Worm (Caenorhabditis elegans) whole organism, L3 larva: ENCODE data around the gene hgrs-1.

Experiments used
- R02D3.7 ChIP-seq: fragments of 150-350 bp; optimal IDR thresholded peaks from 2 replicates; lab custom pipeline; 2014; ENCODE audit warnings: missing biosample characterization, missing genetic modification characterization
- ZK546.5 ChIP-seq: sonication (generic microtip); optimal IDR thresholded peaks from 2 replicates; lab custom pipeline; 2017; ENCODE audit warnings: missing biosample characterization, missing genetic modification characterization
- aly-2 ChIP-seq: fragments of 150-350 bp; optimal IDR thresholded peaks from 2 replicates; lab custom pipeline; 2014; ENCODE audit warnings: missing biosample characterization, missing genetic modification characterization
- ama-1 ChIP-seq: fragments of 150-350 bp; optimal IDR thresholded peaks from 2 replicates; lab custom pipeline; 2018
- ceh-28 ChIP-seq: fragments of 150-350 bp; optimal IDR thresholded peaks from 2 replicates; lab custom pipeline; 2014; ENCODE audit warnings: missing biosample characterization, missing genetic modification reagents, missing genetic modification characterization
- ceh-82 ChIP-seq: fragments of 150-350 bp; optimal IDR thresholded peaks from 2 replicates; lab custom pipeline; 2014; ENCODE audit warnings: missing biosample characterization, missing genetic modification characterization
- egl-27 ChIP-seq: sonication (generic microtip); optimal IDR thresholded peaks from 4 replicates; lab custom pipeline; 2017; ENCODE audit warnings: missing biosample characterization, missing genetic modification reagents, missing genetic modification characterization
- elt-1 ChIP-seq: fragments of 150-350 bp; optimal IDR thresholded peaks from 2 replicates; lab custom pipeline; 2014; ENCODE audit warnings: missing biosample characterization, missing genetic modification characterization
- elt-2 ChIP-seq: sonication (generic microtip); optimal IDR thresholded peaks from 2 replicates; lab custom pipeline; 2016; ENCODE audit warnings: missing genetic modification reagents, mild to moderate bottlenecking, missing genetic modification characterization, missing compliant biosample characterization
- elt-3 ChIP-seq, 3 experiments: fragments of 150-350 bp in 1 of 3; sonication (generic microtip) in 2 of 3; optimal IDR thresholded peaks; 2 replicates in 2 of 3; 4 replicates in 1 of 3; lab custom pipeline; 2014 to 2017; ENCODE audit warnings: missing biosample characterization in 3 of 3, missing genetic modification characterization in 3 of 3
- fkh-10 ChIP-seq: sonication (generic microtip); optimal IDR thresholded peaks from 2 replicates; lab custom pipeline; 2017; ENCODE audit warnings: missing biosample characterization, missing genetic modification reagents, missing genetic modification characterization
- fkh-2 ChIP-seq: fragments of 150-350 bp; optimal IDR thresholded peaks from 2 replicates; lab custom pipeline; 2014; ENCODE audit warnings: missing biosample characterization, missing genetic modification reagents, missing genetic modification characterization
- fos-1 ChIP-seq: fragments of 150-350 bp; optimal IDR thresholded peaks from 2 replicates; lab custom pipeline; 2014; ENCODE audit warnings: missing biosample characterization, missing genetic modification characterization
- hmg-11 ChIP-seq: sonication (generic microtip); optimal IDR thresholded peaks from 2 replicates; lab custom pipeline; 2016; ENCODE audit warnings: missing genetic modification characterization, missing compliant biosample characterization
- jun-1 ChIP-seq: fragments of 150-350 bp; optimal IDR thresholded peaks from 2 replicates; lab custom pipeline; 2014; ENCODE audit warnings: missing biosample characterization, missing genetic modification reagents, missing genetic modification characterization
- lin-15B ChIP-seq: fragments of 150-350 bp; optimal IDR thresholded peaks from 2 replicates; lab custom pipeline; 2014; ENCODE audit warnings: missing biosample characterization, missing genetic modification characterization
- lin-39 ChIP-seq: fragments of 150-350 bp; optimal IDR thresholded peaks from 2 replicates; lab custom pipeline; 2018; ENCODE audit warnings: missing biosample characterization, missing genetic modification reagents, missing genetic modification characterization
- lsy-12 ChIP-seq: sonication (generic microtip); optimal IDR thresholded peaks from 2 replicates; lab custom pipeline; 2016; ENCODE audit warnings: mild to moderate bottlenecking, missing genetic modification characterization, missing compliant biosample characterization
- mdl-1 ChIP-seq: fragments of 150-350 bp; optimal IDR thresholded peaks from 2 replicates; lab custom pipeline; 2014; ENCODE audit warnings: missing biosample characterization, missing genetic modification characterization
- nfya-1 ChIP-seq: sonication (generic microtip); optimal IDR thresholded peaks from 2 replicates; lab custom pipeline; 2017; ENCODE audit warnings: missing genetic modification characterization, mild to moderate bottlenecking, missing compliant biosample characterization, antibody characterized with exemption, moderate library complexity; ENCODE audit not compliant: insufficient read depth
- nhr-12 ChIP-seq: fragments of 150-350 bp; optimal IDR thresholded peaks from 2 replicates; lab custom pipeline; 2014; ENCODE audit warnings: missing biosample characterization, missing genetic modification characterization
- nhr-25 ChIP-seq: sonication (generic microtip); optimal IDR thresholded peaks from 2 replicates; lab custom pipeline; 2017; ENCODE audit warnings: missing biosample characterization, missing genetic modification characterization
- nhr-28 ChIP-seq: fragments of 150-350 bp; optimal IDR thresholded peaks from 2 replicates; lab custom pipeline; 2014; ENCODE audit warnings: missing biosample characterization, missing genetic modification characterization
- nhr-43 ChIP-seq: sonication (generic microtip); optimal IDR thresholded peaks from 2 replicates; lab custom pipeline; 2016; ENCODE audit warnings: mild to moderate bottlenecking, missing genetic modification characterization, missing compliant biosample characterization; ENCODE audit not compliant: poor library complexity, severe bottlenecking
- nhr-67 ChIP-seq: fragments of 150-350 bp; optimal IDR thresholded peaks from 2 replicates; lab custom pipeline; 2014; ENCODE audit warnings: missing biosample characterization, missing genetic modification characterization
- nhr-76 ChIP-seq: fragments of 150-350 bp; sonication (generic microtip); optimal IDR thresholded peaks from 5 replicates; lab custom pipeline; 2014; ENCODE audit warnings: missing biosample characterization, missing genetic modification characterization
- nhr-77 ChIP-seq: fragments of 150-350 bp; optimal IDR thresholded peaks from 2 replicates; lab custom pipeline; 2014; ENCODE audit warnings: missing biosample characterization, missing genetic modification characterization
- pha-4 ChIP-seq: fragments of 150-350 bp; optimal IDR thresholded peaks from 2 replicates; lab custom pipeline; 2014; ENCODE audit warnings: missing biosample characterization, missing genetic modification reagents, missing genetic modification characterization
- pqm-1 ChIP-seq: fragments of 150-350 bp; optimal IDR thresholded peaks from 2 replicates; lab custom pipeline; 2017; ENCODE audit warnings: missing biosample characterization, missing genetic modification characterization, inconsistent platforms
- sea-2 ChIP-seq: fragments of 150-350 bp; sonication (generic microtip); optimal IDR thresholded peaks from 4 replicates; lab custom pipeline; 2014; ENCODE audit warnings: missing biosample characterization, missing genetic modification reagents, missing genetic modification characterization
- skn-1 ChIP-seq: fragments of 150-350 bp; optimal IDR thresholded peaks from 2 replicates; lab custom pipeline; 2014; ENCODE audit warnings: missing biosample characterization, missing genetic modification characterization
- unc-39 ChIP-seq: sonication (generic microtip); optimal IDR thresholded peaks from 4 replicates; lab custom pipeline; 2017; ENCODE audit warnings: missing biosample characterization, missing genetic modification characterization
- unc-62 ChIP-seq: fragments of 150-350 bp; sonication (generic microtip); optimal IDR thresholded peaks from 4 replicates; lab custom pipeline; 2014; ENCODE audit warnings: missing biosample characterization, missing genetic modification reagents, missing genetic modification characterization
- zag-1 ChIP-seq: fragments of 150-350 bp; optimal IDR thresholded peaks from 2 replicates; lab custom pipeline; 2014; ENCODE audit warnings: missing biosample characterization, missing genetic modification characterization
- ztf-11 ChIP-seq: fragments of 150-350 bp; optimal IDR thresholded peaks from 2 replicates; lab custom pipeline; 2014; ENCODE audit warnings: missing biosample characterization, missing genetic modification characterization
- ztf-4 ChIP-seq: fragments of 150-350 bp; optimal IDR thresholded peaks from 2 replicates; lab custom pipeline; 2014; ENCODE audit warnings: missing biosample characterization, missing genetic modification characterization

Gene hgrs-1

DNA sequence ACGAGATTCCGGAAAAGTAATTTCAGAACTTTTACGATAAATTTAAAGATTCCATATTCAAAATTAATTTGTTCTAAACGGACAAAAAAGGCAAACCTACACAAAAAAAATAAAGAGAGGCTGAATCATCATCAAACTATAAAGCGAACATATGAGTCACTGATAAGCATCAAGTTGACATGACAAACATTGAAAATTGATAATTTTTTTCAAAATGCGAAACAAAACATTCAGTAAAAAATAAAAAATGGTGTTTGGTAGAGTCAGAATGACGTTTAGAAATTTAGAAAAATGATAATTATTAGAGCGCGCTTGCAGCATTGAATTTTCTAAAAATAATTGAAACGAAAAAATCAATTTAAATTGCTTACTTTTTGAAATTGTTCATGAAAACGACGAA is 6.0 kb downstream of the hgrs-1 start:
- TF ChIP-seq lin-15B (no peak), elt-3 (tag; optimal IDR thresholded peaks at IDR 0.05; lab: Kevin White, UChicago) (no peak), nhr-43 (tag; lab: Kevin White, UChicago) (no peak), elt-2 (tag; lab: Kevin White, UChicago) (peak; percentile 77), skn-1 (tag; lab: Kevin White, UChicago) (peak; percentile 27), nhr-76 (tag; lab: Kevin White, UChicago) (no peak), pha-4 (tag; lab: Kevin White, UChicago) (peak; percentile 66), pqm-1 (tag; lab: Kevin White, UChicago) (peak; percentile 18)

- TF ChIP-seq egl-27 (tag; lab: Kevin White, UChicago) (no peak), ama-1 (lab: Kevin White, UChicago) (no peak), jun-1 (tag; lab: Kevin White, UChicago) (no peak), nfya-1 (tag; lab: Kevin White, UChicago) (no peak), nhr-67 (no peak), lin-15B (no peak), elt-3 (tag; optimal IDR thresholded peaks at IDR 0.05; lab: Kevin White, UChicago) (no peak), nhr-77 (tag; lab: Kevin White, UChicago) (no peak), ceh-82 (tag; lab: Kevin White, UChicago) (no peak), ztf-4 (tag; lab: Kevin White, UChicago) (no peak), lsy-12 (no peak), nhr-25 (no peak), ceh-28 (no peak), fkh-2 (tag; lab: Kevin White, UChicago) (no peak), zag-1 (tag; lab: Kevin White, UChicago) (no peak)
Observed at ce11 chrIV:8199274-8199673, 6.6 kb downstream of the hgrs-1 start.

- TF ChIP-seq egl-27 (tag; lab: Kevin White, UChicago) = no peak
- no peak for TF ChIP-seq ceh-28
- TF ChIP-seq hmg-11 (tag; lab: Kevin White, UChicago) = no peak
- no peak for TF ChIP-seq sea-2 (GFP tag; lab: Kevin White, UChicago)
- no peak for TF ChIP-seq nhr-43 (tag; lab: Kevin White, UChicago)
- TF ChIP-seq aly-2 (tag; lab: Kevin White, UChicago) = no peak
- no peak for TF ChIP-seq lin-15B
- no peak for TF ChIP-seq lsy-12
- TF ChIP-seq nhr-76 (tag; lab: Kevin White, UChicago) = no peak
- TF ChIP-seq unc-39 (tag; lab: Kevin White, UChicago) = no peak
- no peak for TF ChIP-seq skn-1 (tag; lab: Kevin White, UChicago)
- no peak for TF ChIP-seq nhr-28 (tag; lab: Kevin White, UChicago)
- no peak for TF ChIP-seq jun-1 (tag; lab: Kevin White, UChicago)
- TF ChIP-seq lin-39 (tag; lab: Kevin White, UChicago) = no peak
- no peak for TF ChIP-seq ZK546.5 (tag; lab: Kevin White, UChicago)
- no peak for TF ChIP-seq ztf-11 (tag; lab: Kevin White, UChicago)
- TF ChIP-seq pqm-1 (tag; lab: Kevin White, UChicago) = no peak
- TF ChIP-seq ztf-4 (tag; lab: Kevin White, UChicago) = no peak
Observed at ce11 chrIV:8198851-8199250, 7.0 kb downstream of the hgrs-1 start, which contains the start of gene wsp-1. TSS of gene wsp-1 (minus strand) at chrIV:8198951.

DNA sequence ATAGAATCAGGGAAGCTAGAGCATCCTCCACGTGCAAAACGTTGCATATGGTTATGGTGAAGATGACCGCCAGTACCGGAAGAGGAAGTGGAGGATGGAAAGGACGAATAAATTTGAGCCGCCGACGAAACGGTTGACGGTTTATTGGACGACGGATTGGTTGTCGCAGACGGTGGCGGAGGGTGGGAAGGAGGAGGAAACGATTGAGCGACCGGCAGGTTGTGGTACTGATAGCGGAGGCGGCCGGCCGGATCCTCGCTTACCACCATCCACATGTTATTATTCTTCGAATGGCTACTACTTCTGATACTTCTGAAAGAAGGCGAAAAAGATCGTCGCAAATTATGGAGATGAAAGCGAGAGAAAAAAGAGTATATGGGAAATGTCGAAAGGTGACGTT is 13.0 kb downstream of the hgrs-1 start:
- TF ChIP-seq elt-1 = no peak
- no peak for TF ChIP-seq R02D3.7 (tag; lab: Kevin White, UChicago)
- TF ChIP-seq aly-2 (tag; lab: Kevin White, UChicago) = no peak
- no peak for TF ChIP-seq egl-27 (tag; lab: Kevin White, UChicago)
- TF ChIP-seq zag-1 (tag; lab: Kevin White, UChicago) = no peak
- TF ChIP-seq ZK546.5 (tag; lab: Kevin White, UChicago) = no peak
- no peak for TF ChIP-seq nhr-77 (tag; lab: Kevin White, UChicago)
- TF ChIP-seq fkh-10 (GFP tag; lab: Kevin White, UChicago) = no peak
- TF ChIP-seq mdl-1 = no peak
- no peak for TF ChIP-seq nhr-76 (tag; lab: Kevin White, UChicago)
- TF ChIP-seq jun-1 (tag; lab: Kevin White, UChicago) = no peak
- TF ChIP-seq nhr-28 (tag; lab: Kevin White, UChicago) = no peak
- TF ChIP-seq fos-1 (tag; lab: Kevin White, UChicago) = no peak
- no peak for TF ChIP-seq nhr-12
- TF ChIP-seq unc-62 (GFP tag; lab: Kevin White, UChicago) = no peak
- TF ChIP-seq ztf-11 (tag; lab: Kevin White, UChicago) = no peak
